Fruit fly (Drosophila melanogaster): ENCODE results near the gene Bre1.

Bre1 gene

DNA sequence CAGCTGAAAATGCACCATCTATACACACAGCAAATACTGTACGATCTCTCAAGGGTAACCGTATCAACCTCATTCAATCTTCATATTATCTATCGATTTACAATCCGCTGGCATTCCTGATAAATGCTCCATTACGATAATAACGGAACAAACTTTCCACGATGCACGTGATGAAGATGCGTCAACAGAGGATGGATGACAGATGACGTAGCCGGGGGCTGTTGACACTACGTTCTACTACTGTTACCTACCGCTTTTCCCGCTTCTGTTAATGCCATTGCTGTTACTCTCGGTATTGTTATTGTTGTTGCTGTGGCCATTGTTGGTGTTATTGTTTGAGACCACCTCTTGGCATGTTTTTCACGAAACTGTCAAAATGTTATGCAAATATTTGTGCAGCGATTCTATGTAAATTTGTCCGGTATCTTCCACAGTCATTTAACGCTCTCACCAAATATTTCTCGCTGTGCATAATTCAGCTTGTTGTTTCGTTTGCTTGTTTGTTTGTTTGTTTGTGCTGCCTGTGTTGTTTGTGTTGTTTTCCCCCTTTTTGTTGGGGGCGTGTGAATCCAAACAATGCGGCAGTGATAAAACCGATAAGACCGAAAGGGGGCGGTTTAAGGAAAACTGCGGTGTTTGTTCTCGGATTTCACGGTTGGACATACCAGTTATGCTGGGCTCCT is 29.9 kb upstream of the Bre1 start (continued):
- TF ChIP-seq sna (GFP tag; IDR thresholded peaks at IDR 0.05; ENCODE audit: partially characterized antibody) (no peak), mirr (GFP tag; optimal IDR thresholded peaks at IDR 0.05) (peak; percentile 55), vfl (GFP tag; optimal IDR thresholded peaks at IDR 0.05) (no peak), CG3163 (GFP tag; optimal IDR thresholded peaks at IDR 0.05) (peak; percentile 80), CG15073 (GFP tag; optimal IDR thresholded peaks at IDR 0.05) (no peak), CG10274 (GFP tag; optimal IDR thresholded peaks at IDR 0.05) (peak; percentile 45), CG43689 (GFP tag; IDR thresholded peaks at IDR 0.05) (no peak), dmrt99B (tag; optimal IDR thresholded peaks at IDR 0.05) (peak; percentile 84), insv (GFP tag; optimal IDR thresholded peaks at IDR 0.05) (peak in 1 of 2 experiments; percentile 11), Mrtf (GFP tag; IDR thresholded peaks at IDR 0.05) (no peak), ato (GFP tag; IDR thresholded peaks at IDR 0.05; ENCODE audit: partially characterized antibody) (no peak), bab2 (GFP tag; optimal IDR thresholded peaks at IDR 0.05) (peak; percentile 95), jigr1 (GFP tag; IDR thresholded peaks at IDR 0.05) (no peak), Spps (tag; optimal IDR thresholded peaks at IDR 0.05) (peak; percentile 88), CG2199 (GFP tag; IDR thresholded peaks at IDR 0.05) (no peak), CG12299 (tag; optimal IDR thresholded peaks at IDR 0.05) (peak; percentile 54), CG7745 (tag; optimal IDR thresholded peaks at IDR 0.05) (peak; percentile 75), ro (GFP tag; IDR thresholded peaks at IDR 0.05) (no peak), Mad (GFP tag; optimal IDR thresholded peaks at IDR 0.05) (peak; percentile 75), Nf-YB (GFP tag; optimal IDR thresholded peaks at IDR 0.05) (peak; percentile 72), fu2 (GFP tag; optimal IDR thresholded peaks at IDR 0.05) (peak; percentile 40), CG18599 (GFP tag; optimal IDR thresholded peaks at IDR 0.05) (peak; percentile 82), pzg (GFP tag; optimal IDR thresholded peaks at IDR 0.05) (no peak), CG13424 (tag; optimal IDR thresholded peaks at IDR 0.05) (peak; percentile 68), Atf-2 (GFP tag; optimal IDR thresholded peaks at IDR 0.05) (peak; percentile 80), HLH54F (GFP tag; optimal IDR thresholded peaks at IDR 0.05) (peak; percentile 57), bsh (GFP tag; optimal IDR thresholded peaks at IDR 0.05) (peak in 1 of 2 experiments; percentile 89), CG5245 (GFP tag; optimal IDR thresholded peaks at IDR 0.05) (peak; percentile 76), zf30C (GFP tag; optimal IDR thresholded peaks at IDR 0.05) (peak; percentile 71), CrebB (tag; optimal IDR thresholded peaks at IDR 0.05) (peak; percentile 89), Hsf (GFP tag; optimal IDR thresholded peaks at IDR 0.05) (peak; percentile 67), run (tag; optimal IDR thresholded peaks at IDR 0.05) (peak; percentile 73), ab (GFP tag; optimal IDR thresholded peaks at IDR 0.05) (no peak), CG13287 (GFP tag; IDR thresholded peaks at IDR 0.05; ENCODE audit: partially characterized antibody) (no peak), Adf1 (GFP tag; IDR thresholded peaks at IDR 0.05) (no peak), CG7786 (GFP tag; optimal IDR thresholded peaks at IDR 0.05) (peak; percentile 63), unc-4 (GFP tag; IDR thresholded peaks at IDR 0.05; ENCODE audit: partially characterized antibody) (no peak), CG1602 (GFP tag; optimal IDR thresholded peaks at IDR 0.05) (peak; percentile 80), CG17829 (tag; optimal IDR thresholded peaks at IDR 0.05) (peak; percentile 66), CG7271 (tag; optimal IDR thresholded peaks at IDR 0.05) (peak; percentile 85), CG12155 (GFP tag; optimal IDR thresholded peaks at IDR 0.05) (no peak), sr (GFP tag; IDR thresholded peaks at IDR 0.05) (peak; percentile 47; the same call in 1 of the 3 replicates), CG1832 (GFP tag; optimal IDR thresholded peaks at IDR 0.05) (no peak), sens-2 (GFP tag; IDR thresholded peaks at IDR 0.05) (no peak), Xbp1 (GFP tag; optimal IDR thresholded peaks at IDR 0.05) (peak; percentile 44), vnd (GFP tag; IDR thresholded peaks at IDR 0.05; ENCODE audit: partially characterized antibody) (no peak), ase (GFP tag; IDR thresholded peaks at IDR 0.05) (peak; percentile 50; the same call in 1 of the 3 replicates), CG11398 (GFP tag; optimal IDR thresholded peaks at IDR 0.05) (peak; percentile 93), hbn (GFP tag; IDR thresholded peaks at IDR 0.05; ENCODE audit: partially characterized antibody) (no peak)

Data from whole organism, embryonic.